Worm (Caenorhabditis elegans) whole organism, young adult: ENCODE results near the gene mlc-3.

ENCODE experiments used
- F37B4.10 ChIP-seq: fragments of 200-800 bp; sonication (Bioruptor generic); IDR thresholded peaks from 2 replicates; pipeline ENCODE4 v1.3.6; 2022; ENCODE audit warnings: missing genetic modification characterization, missing compliant biosample characterization
- bed-1 ChIP-seq: fragments of 200-800 bp; sonication (Bioruptor generic); IDR thresholded peaks from 2 replicates; pipeline ENCODE4 v1.3.6; 2022; ENCODE audit warnings: missing genetic modification reagents, missing genetic modification characterization, missing compliant biosample characterization
- ccch-3 ChIP-seq: fragments of 200-800 bp; sonication (Bioruptor generic); optimal IDR thresholded peaks from 2 replicates; lab custom pipeline; 2018; ENCODE audit warnings: mild to moderate bottlenecking, missing genetic modification characterization, missing compliant biosample characterization
- cebp-2 ChIP-seq: fragments of 200-800 bp; sonication (Bioruptor generic); IDR thresholded peaks from 2 replicates; pipeline ENCODE4 v1.3.6; 2022; ENCODE audit warnings: missing genetic modification characterization, missing compliant biosample characterization
- ceh-40 ChIP-seq: fragments of 200-800 bp; sonication (Bioruptor generic); IDR thresholded peaks from 2 replicates; pipeline ENCODE4 v1.3.6; 2022; ENCODE audit warnings: missing genetic modification characterization, missing compliant biosample characterization
- dpff-1 ChIP-seq: sonication (generic microtip); optimal IDR thresholded peaks from 2 replicates; lab custom pipeline; 2017; ENCODE audit warnings: mild to moderate bottlenecking, missing genetic modification characterization, missing compliant biosample characterization
- ekl-4 ChIP-seq: fragments of 200-800 bp; sonication (Bioruptor generic); IDR thresholded peaks from 2 replicates; pipeline ENCODE4 v1.3.6; 2022; ENCODE audit warnings: missing genetic modification reagents, missing genetic modification characterization, missing compliant biosample characterization
- lsy-27 ChIP-seq: sonication (generic microtip); optimal IDR thresholded peaks from 2 replicates; lab custom pipeline; 2017; ENCODE audit warnings: missing genetic modification characterization, mild to moderate bottlenecking, missing compliant biosample characterization, antibody characterized with exemption, missing genotype, borderline replicate concordance; ENCODE audit not compliant: insufficient read depth
- nhr-120 ChIP-seq: fragments of 200-800 bp; sonication (Bioruptor generic); IDR thresholded peaks from 2 replicates; pipeline ENCODE4 v1.3.6; 2022; ENCODE audit warnings: missing genetic modification characterization, missing compliant biosample characterization
- nhr-90 ChIP-seq: sonication (generic microtip); optimal IDR thresholded peaks from 2 replicates; lab custom pipeline; 2016; ENCODE audit warnings: missing genotype, mild to moderate bottlenecking, missing genetic modification characterization, missing compliant biosample characterization
- rec-8 ChIP-seq, 2 experiments: sonication (generic microtip); optimal IDR thresholded peaks; 2 replicates each; lab custom pipeline; 2016; ENCODE audit warnings: mild to moderate bottlenecking in 2 of 2, missing genetic modification characterization in 2 of 2, missing genetic modification reagents in 2 of 2, missing genotype in 2 of 2, missing biosample characterization in 1 of 2, missing compliant biosample characterization in 1 of 2, moderate library complexity in 1 of 2
- ztf-18 ChIP-seq: sonication (generic microtip); optimal IDR thresholded peaks from 2 replicates; lab custom pipeline; 2016; ENCODE audit warnings: missing genotype, mild to moderate bottlenecking, missing genetic modification characterization, missing compliant biosample characterization

DNA sequence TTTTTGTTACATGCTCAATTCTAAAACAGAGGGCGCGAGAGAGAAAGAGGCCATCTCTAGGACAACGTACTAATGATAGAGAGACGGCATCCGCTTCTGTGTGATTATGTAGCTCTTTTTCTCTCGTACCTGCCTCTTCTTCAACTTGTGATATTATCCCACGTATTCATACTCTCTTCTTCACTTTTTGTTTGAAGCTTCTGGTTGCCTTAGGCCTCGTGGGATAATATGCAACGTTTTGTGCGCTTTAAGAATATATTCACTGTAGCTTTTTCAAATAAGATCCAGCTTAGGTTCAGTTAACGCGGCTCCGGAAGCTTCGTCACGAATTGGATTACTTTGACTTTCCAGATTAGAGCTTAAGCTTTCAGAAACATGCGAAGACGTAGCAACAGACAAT lies 17.9 kb downstream of the mlc-3 start, which contains the start of the genes F56D2.8 and uev-2:
- TF ChIP-seq F37B4.10 (GFP tag; lab: Robert Waterston, UW) (no peak), ztf-18 (tag; lab: Kevin White, UChicago) (no peak), nhr-90 (tag; lab: Kevin White, UChicago) (no peak), dpff-1 (no peak), bed-1 (GFP tag; lab: Robert Waterston, UW) (no peak), ceh-40 (no peak), rec-8 (tag; optimal IDR thresholded peaks at IDR 0.05; lab: Kevin White, UChicago) (no peak), cebp-2 (GFP tag; lab: Robert Waterston, UW) (no peak), ekl-4 (GFP tag; lab: Robert Waterston, UW) (no peak), nhr-120 (GFP tag; lab: Robert Waterston, UW) (no peak), lsy-27 (tag; lab: Kevin White, UChicago) (no peak), ccch-3 (GFP tag; lab: Kevin White, UChicago) (no peak)
